Worm (Caenorhabditis elegans): Measurements from ENCODE around the gene fbxa-194.

ce11 chrV:19728731-19729130 is 49.8 kb downstream of the fbxa-194 start, which contains the start of gene Y116F11A.3:
- TF ChIP-seq ztf-11 (tag; optimal IDR thresholded peaks at IDR 0.05) (no peak), nhr-76 (tag; optimal IDR thresholded peaks at IDR 0.05) (no peak), zag-1 (tag; optimal IDR thresholded peaks at IDR 0.05) (no peak), ZK546.5 (tag; optimal IDR thresholded peaks at IDR 0.05) (no peak), zip-2 (tag; optimal IDR thresholded peaks at IDR 0.05) (no peak), F49E8.2 (tag; optimal IDR thresholded peaks at IDR 0.05; ENCODE audit: borderline replicate concordance) (no peak), unc-62 (GFP tag; optimal IDR thresholded peaks at IDR 0.05 in 1 of 2) (no peak), unc-62 (tag; optimal IDR thresholded peaks at IDR 0.05) (no peak)
